Fruit fly (Drosophila melanogaster) whole organism, pupa: ENCODE results near the gene CG14915.

Experiments
- CG12605 ChIP-seq: fragments of 200-800 bp; sonication (Bioruptor generic); IDR thresholded peaks from 2 replicates; pipeline ENCODE4 v1.3.6; 2022; ENCODE audit warnings: missing biosample characterization, missing genetic modification characterization
- CG13204 ChIP-seq: fragments of 200-800 bp; sonication (Bioruptor generic); optimal IDR thresholded peaks from 2 replicates; lab custom pipeline; 2018; ENCODE audit warnings: missing biosample characterization, mild to moderate bottlenecking, missing genetic modification characterization, moderate library complexity
- CG14655 ChIP-seq: fragments of 200-800 bp; sonication (Bioruptor generic); optimal IDR thresholded peaks from 3 replicates; lab custom pipeline; 2017; ENCODE audit warnings: mild to moderate bottlenecking, missing biosample characterization, missing genetic modification reagents, missing genetic modification characterization
- CG15710 ChIP-seq: fragments of 200-800 bp; sonication (Bioruptor generic); optimal IDR thresholded peaks from 2 replicates; lab custom pipeline; 2018; ENCODE audit warnings: missing biosample characterization, mild to moderate bottlenecking, missing genetic modification characterization, moderate library complexity
- CG34367 ChIP-seq: fragments of 200-800 bp; sonication (Bioruptor generic); optimal IDR thresholded peaks from 2 replicates; lab custom pipeline; 2018; ENCODE audit warnings: missing biosample characterization, mild to moderate bottlenecking, missing genetic modification characterization
- CG4496 ChIP-seq: fragments of 200-800 bp; sonication (Bioruptor generic); IDR thresholded peaks from 3 replicates; pipeline ENCODE4 v1.3.6; 2022; ENCODE audit warnings: missing biosample characterization, missing genetic modification characterization
- CG8159 ChIP-seq: fragments of 200-800 bp; sonication (Bioruptor generic); optimal IDR thresholded peaks from 3 replicates; lab custom pipeline; 2018; ENCODE audit warnings: missing biosample characterization, mild to moderate bottlenecking, missing genetic modification characterization, moderate library complexity
- CG8301 ChIP-seq: fragments of 200-800 bp; sonication (Bioruptor generic); optimal IDR thresholded peaks from 2 replicates; lab custom pipeline; 2018; ENCODE audit warnings: missing biosample characterization, mild to moderate bottlenecking, missing genetic modification characterization
- EcR ChIP-seq: fragments of 200-800 bp; sonication (Bioruptor generic); optimal IDR thresholded peaks from 3 replicates; lab custom pipeline; 2019; ENCODE audit warnings: missing biosample characterization, missing genetic modification characterization, mild to moderate bottlenecking, moderate library complexity, missing genetic modification reagents
- Pif1A ChIP-seq: fragments of 200-800 bp; sonication (Bioruptor generic); optimal IDR thresholded peaks from 3 replicates; lab custom pipeline; 2016; ENCODE audit warnings: missing biosample characterization, missing genetic modification characterization
- gl ChIP-seq: fragments of 200-800 bp; sonication (Bioruptor generic); optimal IDR thresholded peaks from 2 replicates; lab custom pipeline; 2018; ENCODE audit warnings: missing biosample characterization, mild to moderate bottlenecking, missing genetic modification characterization

DNA sequence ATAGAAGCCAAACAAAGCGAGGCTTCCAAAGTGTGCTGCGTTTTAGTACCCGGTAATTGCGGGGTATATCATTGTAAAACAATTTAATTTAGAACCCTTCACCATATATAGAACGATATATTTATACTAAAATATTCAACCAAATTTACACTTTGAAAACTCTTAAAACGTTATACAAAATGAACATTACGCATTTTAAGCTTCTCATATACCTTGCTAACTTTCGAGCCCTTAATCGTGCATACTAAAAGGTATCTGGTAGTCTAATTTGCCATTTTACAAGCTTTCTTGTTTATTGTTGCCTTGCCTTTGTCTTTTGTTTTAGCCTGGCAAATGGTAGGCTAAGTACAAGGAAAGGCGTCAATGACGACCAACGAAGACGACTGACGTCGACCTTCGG, 2.9 kb upstream of the CG14915 start:
- TF ChIP-seq CG13204 (GFP tag; lab: Kevin White, UChicago) (no peak), CG4496 (GFP tag; lab: Robert Waterston, UW) (no peak), CG15710 (tag; lab: Kevin White, UChicago) (no peak), Pif1A (no peak), gl (no peak), CG8159 (tag; lab: Kevin White, UChicago) (no peak), EcR (GFP tag; lab: Kevin White, UChicago) (no peak), CG34367 (no peak), CG14655 (GFP tag; lab: Kevin White, UChicago) (no peak), CG8301 (tag; lab: Kevin White, UChicago) (no peak), CG12605 (GFP tag; lab: Robert Waterston, UW) (no peak)
